Worm (Caenorhabditis elegans) whole organism, L1 larva: Measurements from ENCODE around the gene zip-12.

Experiments used
- C16A3.4 ChIP-seq: fragments of 150-350 bp; optimal IDR thresholded peaks from 2 replicates; lab custom pipeline; 2014; ENCODE audit warnings: missing biosample characterization, missing genetic modification characterization
- C34B4.2 ChIP-seq: sonication (generic microtip); optimal IDR thresholded peaks from 2 replicates; lab custom pipeline; 2017; ENCODE audit warnings: mild to moderate bottlenecking, missing genetic modification characterization, missing compliant biosample characterization
- Y116A8C.19 ChIP-seq: sonication (generic microtip); optimal IDR thresholded peaks from 2 replicates; lab custom pipeline; 2016; ENCODE audit warnings: missing compliant biosample characterization, missing genetic modification characterization, borderline replicate concordance
- alr-1 ChIP-seq: fragments of 200-800 bp; sonication (Bioruptor generic); optimal IDR thresholded peaks from 2 replicates; lab custom pipeline; 2018; ENCODE audit warnings: borderline replicate concordance, mild to moderate bottlenecking, missing genetic modification characterization, missing compliant biosample characterization
- blmp-1 ChIP-seq: fragments of 150-350 bp; optimal IDR thresholded peaks from 2 replicates; lab custom pipeline; 2014; ENCODE audit warnings: missing biosample characterization, missing genetic modification characterization
- ceh-63 ChIP-seq: fragments of 200-800 bp; sonication (Bioruptor generic); optimal IDR thresholded peaks from 2 replicates; lab custom pipeline; 2018; ENCODE audit warnings: mild to moderate bottlenecking, missing genetic modification characterization, missing compliant biosample characterization
- ceh-82 ChIP-seq, 3 experiments: fragments of 150-350 bp in 1 of 3; sonication (generic microtip) in 2 of 3; optimal IDR thresholded peaks; 2 replicates each; lab custom pipeline; 2014 to 2017; ENCODE audit warnings: missing biosample characterization in 3 of 3, missing genetic modification characterization in 3 of 3
- ceh-90 ChIP-seq: sonication (generic microtip); optimal IDR thresholded peaks from 2 replicates; lab custom pipeline; 2016; ENCODE audit warnings: missing genetic modification characterization, missing compliant biosample characterization
- dpl-1 ChIP-seq, 3 experiments: fragments of 150-350 bp in 2 of 3; sonication (generic microtip) in 1 of 3; optimal IDR thresholded peaks; 2 replicates each; lab custom pipeline; 2014 to 2017; ENCODE audit warnings: missing biosample characterization in 3 of 3, missing genetic modification characterization in 3 of 3, missing genetic modification reagents in 3 of 3
- dsc-1 ChIP-seq: sonication (generic microtip); optimal IDR thresholded peaks from 2 replicates; lab custom pipeline; 2016; ENCODE audit warnings: mild to moderate bottlenecking, missing genetic modification characterization, missing compliant biosample characterization
- efl-1 ChIP-seq, 4 experiments: fragments of 150-350 bp; optimal IDR thresholded peaks in 3 of 4; peaks in 1 of 4; 1 replicate in 1 of 4; 2 replicates in 3 of 4; lab custom pipeline; 2014; ENCODE audit warnings: missing biosample characterization in 2 of 4, missing genetic modification characterization in 2 of 4, missing genetic modification reagents in 2 of 4
- efl-3 ChIP-seq: fragments of 200-800 bp; sonication (Bioruptor generic); optimal IDR thresholded peaks from 2 replicates; lab custom pipeline; 2018; ENCODE audit warnings: mild to moderate bottlenecking, missing genetic modification characterization, missing compliant biosample characterization
- egl-13 ChIP-seq: sonication (generic microtip); optimal IDR thresholded peaks from 2 replicates; lab custom pipeline; 2016; ENCODE audit warnings: missing genotype, missing genetic modification reagents, missing genetic modification characterization, missing compliant biosample characterization
- elt-2 ChIP-seq: sonication (generic microtip); optimal IDR thresholded peaks from 2 replicates; lab custom pipeline; 2016; ENCODE audit warnings: missing genetic modification characterization, mild to moderate bottlenecking, inconsistent platforms, missing compliant biosample characterization, missing genetic modification reagents
- elt-3 ChIP-seq, 6 experiments: fragments of 150-350 bp in 1 of 6; sonication (generic microtip); optimal IDR thresholded peaks; 2 replicates each; lab custom pipeline; 2017 to 2018; ENCODE audit warnings: missing biosample characterization in 6 of 6, missing genetic modification characterization in 6 of 6, inconsistent platforms in 1 of 6
- fos-1 ChIP-seq: fragments of 150-350 bp; optimal IDR thresholded peaks from 2 replicates; lab custom pipeline; 2014; ENCODE audit warnings: missing biosample characterization, missing genetic modification characterization
- irx-1 ChIP-seq: sonication (generic microtip); optimal IDR thresholded peaks from 2 replicates; lab custom pipeline; 2016; ENCODE audit warnings: missing genetic modification characterization, missing compliant biosample characterization
- isw-1 ChIP-seq: fragments of 200-800 bp; sonication (Bioruptor generic); IDR thresholded peaks from 2 replicates; pipeline ENCODE4 v1.3.6; 2022; ENCODE audit warnings: missing genetic modification characterization, missing compliant biosample characterization
- jun-1 ChIP-seq: fragments of 150-350 bp; optimal IDR thresholded peaks from 2 replicates; lab custom pipeline; 2014; ENCODE audit warnings: missing biosample characterization, missing genetic modification reagents, missing genetic modification characterization
- lin-14 ChIP-seq: fragments of 200-800 bp; sonication (Bioruptor generic); optimal IDR thresholded peaks from 2 replicates; lab custom pipeline; 2018; ENCODE audit warnings: mild to moderate bottlenecking, missing genetic modification characterization, moderate library complexity, missing compliant biosample characterization
- lin-15B ChIP-seq: fragments of 150-350 bp; sonication (generic microtip); optimal IDR thresholded peaks from 3 replicates; lab custom pipeline; 2014; ENCODE audit warnings: missing biosample characterization, missing genetic modification characterization
- lin-35 ChIP-seq, 2 experiments: fragments of 150-350 bp; optimal IDR thresholded peaks; 2 replicates each; lab custom pipeline; 2014; ENCODE audit warnings: missing biosample characterization in 2 of 2, missing genetic modification characterization in 2 of 2, missing genetic modification reagents in 2 of 2
- lin-39 ChIP-seq: fragments of 150-350 bp; optimal IDR thresholded peaks from 2 replicates; lab custom pipeline; 2014; ENCODE audit warnings: missing biosample characterization, missing genetic modification reagents, missing genetic modification characterization
- mab-9 ChIP-seq: fragments of 200-800 bp; sonication (Bioruptor generic); IDR thresholded peaks from 2 replicates; pipeline ENCODE4 v1.3.6; 2022; ENCODE audit warnings: missing genetic modification reagents, missing genetic modification characterization, missing compliant biosample characterization
- mdl-1 ChIP-seq, 2 experiments: fragments of 150-350 bp; optimal IDR thresholded peaks; 2 replicates each; lab custom pipeline; 2014 to 2017; ENCODE audit warnings: missing biosample characterization in 2 of 2, missing genetic modification characterization in 2 of 2, inconsistent platforms in 1 of 2
- nhr-237 ChIP-seq: fragments of 150-350 bp; optimal IDR thresholded peaks from 2 replicates; lab custom pipeline; 2014; ENCODE audit warnings: missing biosample characterization, missing genetic modification characterization
- nhr-71 ChIP-seq: sonication (generic microtip); optimal IDR thresholded peaks from 2 replicates; lab custom pipeline; 2016; ENCODE audit warnings: mild to moderate bottlenecking, missing genetic modification characterization, moderate library complexity, missing compliant biosample characterization
- nhr-77 ChIP-seq: fragments of 150-350 bp; optimal IDR thresholded peaks from 2 replicates; lab custom pipeline; 2014; ENCODE audit warnings: missing biosample characterization, missing genetic modification characterization
- nhr-85 ChIP-seq: sonication (generic microtip); peaks from one replicate; lab custom pipeline; 2016; ENCODE audit warnings: missing genetic modification characterization, inconsistent platforms, missing compliant biosample characterization
- skn-1 ChIP-seq: fragments of 150-350 bp; optimal IDR thresholded peaks from 2 replicates; lab custom pipeline; 2014; ENCODE audit warnings: missing biosample characterization, missing genetic modification characterization
- sup-37 ChIP-seq: fragments of 200-800 bp; sonication (Bioruptor generic); optimal IDR thresholded peaks from 2 replicates; lab custom pipeline; 2018; ENCODE audit warnings: mild to moderate bottlenecking, missing genetic modification characterization, missing compliant biosample characterization
- swsn-7 ChIP-seq: sonication (generic microtip); optimal IDR thresholded peaks from 2 replicates; lab custom pipeline; 2016; ENCODE audit warnings: missing genetic modification characterization, missing compliant biosample characterization
- tbx-2 ChIP-seq: sonication (generic microtip); optimal IDR thresholded peaks from 2 replicates; lab custom pipeline; 2016; ENCODE audit warnings: missing genetic modification characterization, missing compliant biosample characterization
- tlp-1 ChIP-seq: fragments of 150-350 bp; optimal IDR thresholded peaks from 2 replicates; lab custom pipeline; 2014; ENCODE audit warnings: missing biosample characterization, missing genetic modification characterization
- unc-62 ChIP-seq: fragments of 150-350 bp; optimal IDR thresholded peaks from 2 replicates; lab custom pipeline; 2014; ENCODE audit warnings: missing biosample characterization, missing genetic modification reagents, missing genetic modification characterization
- unc-98 ChIP-seq: fragments of 200-800 bp; sonication (Bioruptor generic); IDR thresholded peaks from 2 replicates; pipeline ENCODE4 v1.3.6; 2022; ENCODE audit warnings: missing genetic modification characterization, missing compliant biosample characterization
- xbp-1 ChIP-seq: sonication (generic microtip); optimal IDR thresholded peaks from 2 replicates; lab custom pipeline; 2016; ENCODE audit warnings: missing genetic modification characterization, missing compliant biosample characterization
- zag-1 ChIP-seq: fragments of 150-350 bp; optimal IDR thresholded peaks from 2 replicates; lab custom pipeline; 2014; ENCODE audit warnings: missing biosample characterization, missing genetic modification characterization
- ztf-11 ChIP-seq, 2 experiments: sonication (generic microtip); optimal IDR thresholded peaks; 2 replicates each; lab custom pipeline; 2016 to 2017; ENCODE audit warnings: missing genetic modification characterization in 2 of 2, missing biosample characterization in 1 of 2, missing compliant biosample characterization in 1 of 2

The zip-12 gene

ce11 chrIII:12304805-12305377 is 22.8 kb upstream of the zip-12 start:
- TF ChIP-seq blmp-1 (tag; lab: Kevin White, UChicago) (peak; percentile 10), lin-35 (GFP tag; optimal IDR thresholded peaks at IDR 0.05; lab: Kevin White, UChicago) (peak in 1 of 2 experiments; percentile 34), zag-1 (tag; lab: Kevin White, UChicago) (no peak), C16A3.4 (tag; lab: Kevin White, UChicago) (no peak), lin-14 (GFP tag; lab: Kevin White, UChicago) (no peak), isw-1 (GFP tag; lab: Robert Waterston, UW) (no peak), skn-1 (tag; lab: Kevin White, UChicago) (peak; percentile 37), efl-1 (optimal IDR thresholded peaks at IDR 0.05; lab: Kevin White, UChicago) (peak in 1 of 2 experiments; percentile 15), efl-1 (GFP tag; optimal IDR thresholded peaks at IDR 0.05 in 1 of 2; lab: Kevin White, UChicago) (peak in 1 of 2 experiments; percentile 76), elt-3 (tag; optimal IDR thresholded peaks at IDR 0.05; lab: Kevin White, UChicago) (peak in 1 of 6 experiments; percentile 21), swsn-7 (tag; lab: Kevin White, UChicago) (no peak), sup-37 (GFP tag; lab: Kevin White, UChicago) (no peak), ztf-11 (tag; optimal IDR thresholded peaks at IDR 0.05; lab: Kevin White, UChicago) (no peak), ceh-82 (tag; optimal IDR thresholded peaks at IDR 0.05; lab: Kevin White, UChicago) (no peak), mdl-1 (tag; optimal IDR thresholded peaks at IDR 0.05; lab: Kevin White, UChicago) (no peak), elt-2 (tag; lab: Kevin White, UChicago) (no peak), efl-3 (GFP tag; lab: Kevin White, UChicago) (no peak), Y116A8C.19 (tag; lab: Kevin White, UChicago) (no peak), irx-1 (tag; lab: Kevin White, UChicago) (no peak), xbp-1 (tag; lab: Kevin White, UChicago) (no peak), dpl-1 (GFP tag; optimal IDR thresholded peaks at IDR 0.05; lab: Kevin White, UChicago) (no peak), nhr-85 (peak; percentile 24)
- TF ChIP-seq, all 84 proteins: peak for 6

DNA sequence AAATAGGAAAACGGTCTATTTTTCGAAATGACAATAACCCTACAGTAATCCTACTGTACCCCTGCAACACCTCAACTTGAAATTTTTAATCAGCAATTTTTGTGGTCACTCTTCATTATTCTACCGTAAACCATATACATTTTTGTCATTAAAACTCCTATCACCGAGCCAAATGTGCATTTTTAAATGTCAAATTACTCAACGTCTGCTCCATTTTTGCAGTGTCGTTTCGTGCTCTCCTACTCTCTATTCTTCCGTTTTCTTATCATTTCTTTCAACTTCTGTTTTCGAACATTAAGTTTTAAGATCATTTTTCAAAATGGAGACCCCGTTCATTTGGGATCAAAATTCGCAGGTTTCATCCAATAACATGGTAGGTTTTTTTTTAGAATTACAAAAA is 20.2 kb upstream of the zip-12 start, which contains the start of gene pqn-92:
TSS of gene pqn-92 (plus strand) at position 307 of the 400 bp plus-strand sequence.
- no peak for TF ChIP-seq nhr-71 (tag; lab: Kevin White, UChicago)
- TF ChIP-seq lin-15B (tag; lab: Kevin White, UChicago) = no peak
- no peak for TF ChIP-seq tbx-2 (tag; lab: Kevin White, UChicago)
- no peak for TF ChIP-seq skn-1 (tag; lab: Kevin White, UChicago)
- TF ChIP-seq sup-37 (GFP tag; lab: Kevin White, UChicago) = no peak

DNA sequence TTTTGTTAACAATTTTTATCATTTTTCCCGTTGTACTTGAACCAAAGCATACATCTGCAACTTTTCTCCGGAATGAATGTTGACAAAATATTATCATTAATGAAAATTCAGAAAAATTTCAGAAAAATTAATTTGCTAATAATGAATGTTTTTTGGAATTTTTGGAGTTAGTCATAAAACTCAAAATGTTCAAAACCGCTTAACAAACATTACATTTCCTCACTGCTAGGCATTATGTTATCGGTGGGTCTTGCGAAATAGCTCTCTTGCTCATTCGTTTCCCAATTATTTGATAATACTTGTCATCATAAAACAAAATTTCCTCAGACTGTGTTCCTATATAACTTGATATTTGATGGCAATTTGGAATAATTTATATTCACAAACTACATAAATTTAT is 14.8 kb upstream of the zip-12 start, which contains the start of gene Y75B8A.39:
TSS of gene Y75B8A.39 (plus strand) at position 301 of the 400 bp plus-strand sequence.
- TF ChIP-seq dsc-1 (tag; lab: Kevin White, UChicago) (no peak), ceh-90 (no peak), jun-1 (no peak), lin-14 (GFP tag; lab: Kevin White, UChicago) (no peak), tlp-1 (tag; lab: Kevin White, UChicago) (no peak), isw-1 (GFP tag; lab: Robert Waterston, UW) (no peak), unc-98 (GFP tag; lab: Robert Waterston, UW) (no peak), dpl-1 (GFP tag; optimal IDR thresholded peaks at IDR 0.05; lab: Kevin White, UChicago) (no peak), egl-13 (tag; lab: Kevin White, UChicago) (no peak), unc-62 (GFP tag; lab: Kevin White, UChicago) (no peak), fos-1 (tag; lab: Kevin White, UChicago) (no peak), elt-2 (tag; lab: Kevin White, UChicago) (no peak), lin-15B (tag; lab: Kevin White, UChicago) (no peak)
- TF ChIP-seq, all 84 proteins: peak for 0

- TF ChIP-seq skn-1 (tag; lab: Kevin White, UChicago) (no peak), mdl-1 (tag; optimal IDR thresholded peaks at IDR 0.05; lab: Kevin White, UChicago) (no peak), lin-15B (tag; lab: Kevin White, UChicago) (no peak), xbp-1 (tag; lab: Kevin White, UChicago) (no peak), mab-9 (GFP tag; lab: Robert Waterston, UW) (no peak), alr-1 (tag; lab: Kevin White, UChicago) (no peak), nhr-237 (tag; lab: Kevin White, UChicago) (no peak), isw-1 (GFP tag; lab: Robert Waterston, UW) (no peak), nhr-77 (tag; lab: Kevin White, UChicago) (no peak), ceh-63 (GFP tag; lab: Kevin White, UChicago) (no peak), C34B4.2 (no peak), lin-39 (tag; lab: Kevin White, UChicago) (no peak)
Observed at ce11 chrIII:12315179-12315578, 12.5 kb upstream of the zip-12 start, which contains the start of gene Y75B8A.37. TSS of gene Y75B8A.37 (plus strand) at chrIII:12315479.
